Fruit fly (Drosophila melanogaster): ENCODE measurements around the gene CG5276.

CG5276 gene

DNA sequence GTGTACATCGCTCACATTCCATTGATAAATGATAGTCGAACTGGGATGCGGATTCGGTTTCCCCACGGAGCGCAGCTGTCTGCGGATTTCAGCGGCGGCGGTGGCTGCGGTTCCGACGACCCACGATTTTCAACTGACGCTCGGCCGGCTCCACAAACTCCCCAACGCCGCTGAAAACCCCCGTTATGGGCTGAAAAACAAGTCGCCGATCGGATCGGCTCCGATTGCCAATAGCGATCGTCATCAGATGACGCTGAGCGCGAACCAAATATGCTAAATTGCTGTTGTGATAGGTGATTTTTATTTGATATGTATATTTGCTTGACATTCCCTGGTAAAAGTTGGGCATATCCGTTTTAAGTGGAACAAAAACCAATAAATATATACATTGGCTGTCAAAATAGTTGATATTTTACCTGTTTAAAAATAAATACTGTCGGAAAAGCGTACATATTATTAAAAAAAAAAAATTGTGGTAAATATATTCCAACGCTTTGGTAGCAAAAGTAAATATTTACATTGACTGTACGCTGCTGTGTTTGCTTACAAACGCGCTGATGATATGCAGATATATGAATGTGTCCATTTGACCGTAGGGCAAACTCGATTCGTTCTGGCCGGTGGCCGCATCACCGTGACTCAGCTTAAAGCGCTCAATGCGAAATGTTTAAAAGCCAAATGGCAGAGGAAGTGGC lies 22.8 kb downstream of the CG5276 start (continued):
- TF ChIP-seq Atf-2 (GFP tag; optimal IDR thresholded peaks at IDR 0.05) (peak; percentile 7), CG16813 (GFP tag; IDR thresholded peaks at IDR 0.05; ENCODE audit: partially characterized antibody) (no peak), jing (GFP tag; optimal IDR thresholded peaks at IDR 0.05) (no peak), Optix (GFP tag; IDR thresholded peaks at IDR 0.05) (no peak), CG33557 (GFP tag; optimal IDR thresholded peaks at IDR 0.05) (no peak), CG2678 (tag; optimal IDR thresholded peaks at IDR 0.05) (peak; percentile 74), bigmax (GFP tag; optimal IDR thresholded peaks at IDR 0.05) (no peak), lov (optimal IDR thresholded peaks at IDR 0.05) (no peak), lov (GFP tag; IDR thresholded peaks at IDR 0.05) (no peak), CTCF (GFP tag; optimal IDR thresholded peaks at IDR 0.05) (no peak), repo (GFP tag; optimal IDR thresholded peaks at IDR 0.05) (no peak), CG17829 (tag; optimal IDR thresholded peaks at IDR 0.05) (no peak), Opbp (GFP tag; IDR thresholded peaks at IDR 0.05; ENCODE audit: partially characterized antibody) (no peak), CG7357 (GFP tag; IDR thresholded peaks at IDR 0.05) (no peak), ash1 (GFP tag; optimal IDR thresholded peaks at IDR 0.05) (no peak), CG11456 (GFP tag; IDR thresholded peaks at IDR 0.05) (0 out of 3 replicates have a peak, but pooled peaks have one; percentile 61), zen (tag; optimal IDR thresholded peaks at IDR 0.05) (no peak), sd (tag; optimal IDR thresholded peaks at IDR 0.05) (peak; percentile 57), trem (tag; optimal IDR thresholded peaks at IDR 0.05) (no peak), CG15479 (GFP tag; optimal IDR thresholded peaks at IDR 0.05) (no peak), stc (GFP tag; IDR thresholded peaks at IDR 0.05) (no peak), CG30403 (GFP tag; optimal IDR thresholded peaks at IDR 0.05) (peak; percentile 76), bcd (GFP tag; optimal IDR thresholded peaks at IDR 0.05) (peak; percentile 77), unpg (GFP tag; optimal IDR thresholded peaks at IDR 0.05) (peak; percentile 68), CG7987 (GFP tag; optimal IDR thresholded peaks at IDR 0.05) (no peak), NFAT (GFP tag; IDR thresholded peaks at IDR 0.05) (peak; percentile 39; the same call in 1 of the 2 replicates), ase (GFP tag; IDR thresholded peaks at IDR 0.05) (0 out of 3 replicates have a peak, but pooled peaks have one; percentile 46), CG4820 (GFP tag; optimal IDR thresholded peaks at IDR 0.05) (peak; percentile 0), Hey (tag; optimal IDR thresholded peaks at IDR 0.05) (no peak), Deaf1 (tag; optimal IDR thresholded peaks at IDR 0.05) (peak; percentile 63), fu2 (GFP tag; optimal IDR thresholded peaks at IDR 0.05) (peak; percentile 66), CG6272 (GFP tag; IDR thresholded peaks at IDR 0.05) (no peak; the same call in 1 of the 2 replicates), Drgx (GFP tag; IDR thresholded peaks at IDR 0.05) (no peak), kay (GFP tag; optimal IDR thresholded peaks at IDR 0.05) (peak; percentile 55), en (GFP tag; optimal IDR thresholded peaks at IDR 0.05) (no peak), Pdp1 (GFP tag; optimal IDR thresholded peaks at IDR 0.05) (peak; percentile 24 to 38), Xrp1 (GFP tag; IDR thresholded peaks at IDR 0.05) (0 out of 2 replicates have a peak, but pooled peaks have one; percentile 27), Dad (GFP tag; optimal IDR thresholded peaks at IDR 0.05) (no peak), esg (GFP tag; conservative IDR thresholded peaks at IDR 0.05) (peak; percentile 52), pita (GFP tag; optimal IDR thresholded peaks at IDR 0.05) (no peak), CG2875 (GFP tag; optimal IDR thresholded peaks at IDR 0.05) (no peak), ara (GFP tag; IDR thresholded peaks at IDR 0.05) (no peak), vvl (GFP tag; IDR thresholded peaks at IDR 0.05) (0 out of 2 replicates have a peak, but pooled peaks have one; percentile 31), CG43689 (GFP tag; IDR thresholded peaks at IDR 0.05) (no peak), Doc2 (GFP tag; IDR thresholded peaks at IDR 0.05) (no peak), schlank (tag; optimal IDR thresholded peaks at IDR 0.05) (peak; percentile 40), CG3995 (GFP tag; optimal IDR thresholded peaks at IDR 0.05) (peak; percentile 58), dan (GFP tag; IDR thresholded peaks at IDR 0.05) (no peak), Oli (tag; optimal IDR thresholded peaks at IDR 0.05) (peak; percentile 61), zen2 (GFP tag; IDR thresholded peaks at IDR 0.05; ENCODE audit: partially characterized antibody) (no peak), HLHmδ (GFP tag; optimal IDR thresholded peaks at IDR 0.05) (no peak)

All from whole organism, embryonic.